Worm (Caenorhabditis elegans): ENCODE data around the gene T23D5.8.

- TF ChIP-seq lin-15B (tag; optimal IDR thresholded peaks at IDR 0.05) (no peak), unc-39 (tag; optimal IDR thresholded peaks at IDR 0.05) (no peak), hlh-11 (tag; optimal IDR thresholded peaks at IDR 0.05) (no peak), egl-27 (tag; optimal IDR thresholded peaks at IDR 0.05) (no peak), lsy-2 (tag; optimal IDR thresholded peaks at IDR 0.05) (no peak), dpl-1 (GFP tag; optimal IDR thresholded peaks at IDR 0.05) (no peak), mxl-3 (GFP tag; optimal IDR thresholded peaks at IDR 0.05) (no peak)
Measured at ce11 chrV:15707982-15708381, 40.3 kb downstream of the T23D5.8 start.
